Fruit fly (Drosophila melanogaster): ENCODE measurements around the gene CG43155.

Gene CG43155

DNA sequence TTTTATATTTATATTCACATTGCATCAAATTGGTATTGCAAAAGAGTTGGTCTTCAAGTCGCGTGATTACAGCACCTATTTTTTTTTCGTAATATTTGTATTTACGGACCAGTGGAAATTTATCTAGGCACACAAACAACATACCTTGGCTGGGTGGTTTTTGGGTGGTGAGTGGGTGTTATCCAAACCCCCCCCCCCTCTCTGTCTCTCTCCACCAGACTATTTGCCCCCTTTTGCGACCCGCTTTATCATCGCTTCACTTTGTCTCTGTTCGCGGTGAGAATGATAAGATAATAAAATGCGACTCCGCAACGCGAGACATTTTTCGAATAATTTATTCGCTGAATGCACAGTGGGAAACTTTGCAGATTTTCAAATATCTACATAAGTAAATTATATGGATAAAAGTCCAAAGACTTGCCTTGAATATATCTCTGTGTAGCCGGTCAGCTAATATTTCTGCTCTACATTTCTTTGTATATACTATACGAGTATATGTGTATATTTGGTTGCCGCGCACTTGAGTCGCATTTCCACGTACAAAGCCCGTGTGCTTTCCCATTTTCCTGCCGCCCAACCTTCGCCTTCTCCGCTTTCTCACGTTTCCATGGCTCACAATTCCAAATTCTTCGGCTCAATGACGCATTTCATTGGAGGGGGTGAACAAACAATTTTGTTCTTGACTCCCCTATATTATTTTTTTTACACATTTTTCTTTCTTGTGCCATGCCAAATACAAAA lies 41.8 kb downstream of the CG43155 start:
- TF ChIP-seq CG34367 (tag; optimal IDR thresholded peaks at IDR 0.05): no peak
- 0 out of 3 replicates have a peak, but pooled peaks have one; percentile 16 for TF ChIP-seq CG4496 (GFP tag; IDR thresholded peaks at IDR 0.05)
- no peak for TF ChIP-seq CG9948 (tag; optimal IDR thresholded peaks at IDR 0.05)

dm6 chrX:11503625-11504024 lies 44.0 kb downstream of the CG43155 start:
- TF ChIP-seq CG12605 (GFP tag; IDR thresholded peaks at IDR 0.05): no peak
- no peak for TF ChIP-seq rn (GFP tag; IDR thresholded peaks at IDR 0.05)
- TF ChIP-seq CG15710 (tag; optimal IDR thresholded peaks at IDR 0.05): no peak
- TF ChIP-seq Pif1A (GFP tag; optimal IDR thresholded peaks at IDR 0.05): no peak
- no peak for TF ChIP-seq CG17806 (tag; optimal IDR thresholded peaks at IDR 0.05)
- no peak for TF ChIP-seq CG14655 (GFP tag; optimal IDR thresholded peaks at IDR 0.05)

- TF ChIP-seq EcR (GFP tag; optimal IDR thresholded peaks at IDR 0.05) (peak; percentile 51), CG34367 (tag; optimal IDR thresholded peaks at IDR 0.05) (no peak)
Measured at dm6 chrX:11506210-11506609, 46.6 kb downstream of the CG43155 start.

DNA sequence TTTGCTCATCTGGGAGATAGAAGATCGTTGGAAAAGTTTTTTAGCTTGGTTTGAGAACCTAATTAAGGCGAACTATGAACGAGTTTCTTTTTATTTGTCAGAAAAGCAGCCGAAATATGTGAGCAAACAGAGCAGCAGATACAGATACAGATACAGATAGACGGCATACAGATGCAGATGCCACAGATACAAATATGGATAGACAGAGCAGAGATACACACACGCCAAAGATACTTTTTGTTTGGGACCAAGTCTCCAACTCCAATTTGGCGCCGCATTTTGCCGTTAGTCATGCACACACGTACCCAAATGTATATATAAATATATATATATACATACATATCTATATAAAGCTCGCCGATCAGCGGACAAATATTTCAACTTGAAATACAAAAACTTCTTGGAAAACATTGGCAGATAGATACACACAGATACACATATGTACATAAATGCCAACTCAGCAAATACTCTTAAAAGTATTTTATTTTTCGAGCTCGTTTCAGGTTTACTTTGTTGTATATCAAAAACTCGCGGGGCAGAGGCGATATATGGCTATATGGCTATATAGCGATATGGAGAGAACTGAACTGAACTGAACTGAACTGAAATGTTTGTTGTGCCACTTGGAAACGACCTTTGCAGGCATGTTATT lies 50.7 kb downstream of the CG43155 start:
- TF ChIP-seq CG13204 (GFP tag; optimal IDR thresholded peaks at IDR 0.05): no peak
- TF ChIP-seq CG34367 (tag; optimal IDR thresholded peaks at IDR 0.05): no peak
- TF ChIP-seq CG12605 (GFP tag; IDR thresholded peaks at IDR 0.05): no peak
- TF ChIP-seq CG9948 (tag; optimal IDR thresholded peaks at IDR 0.05): no peak
- no peak for TF ChIP-seq CG4496 (GFP tag; IDR thresholded peaks at IDR 0.05)
- TF ChIP-seq Ets98B (GFP tag; IDR thresholded peaks at IDR 0.05): no peak
- no peak for TF ChIP-seq Pif1B (GFP tag; optimal IDR thresholded peaks at IDR 0.05)
- no peak for TF ChIP-seq CG10348 (GFP tag; IDR thresholded peaks at IDR 0.05)
- no peak for TF ChIP-seq CG32121 (GFP tag; IDR thresholded peaks at IDR 0.05)
- no peak for TF ChIP-seq EcR (GFP tag; optimal IDR thresholded peaks at IDR 0.05)
- no peak for TF ChIP-seq gl (tag; optimal IDR thresholded peaks at IDR 0.05)
- no peak for TF ChIP-seq CG8159 (tag; optimal IDR thresholded peaks at IDR 0.05)
- no peak for TF ChIP-seq Snoo (tag; optimal IDR thresholded peaks at IDR 0.05)
- no peak for TF ChIP-seq CG14655 (GFP tag; optimal IDR thresholded peaks at IDR 0.05)
- TF ChIP-seq CG17806 (tag; optimal IDR thresholded peaks at IDR 0.05): no peak

DNA sequence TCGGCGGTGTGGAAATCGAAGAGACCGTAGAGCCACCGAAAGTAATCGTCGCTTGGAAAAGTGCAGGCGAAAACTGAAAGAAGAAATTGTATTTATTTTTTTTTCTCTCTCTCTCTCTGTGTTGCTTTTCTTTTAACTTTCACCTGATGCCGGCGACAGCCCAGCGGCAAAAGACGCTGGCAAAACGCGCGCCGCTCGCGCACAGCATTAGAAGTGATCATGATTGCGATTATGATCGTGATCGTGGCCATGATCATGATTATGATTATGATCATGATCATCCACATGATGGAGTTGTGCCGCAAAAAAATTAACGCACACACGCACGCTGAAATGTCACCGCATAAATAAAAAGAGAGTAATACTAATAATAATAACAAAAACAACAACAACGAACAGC lies 51.7 kb downstream of the CG43155 start:
- TF ChIP-seq CG32121 (GFP tag; IDR thresholded peaks at IDR 0.05) (no peak), CG13204 (GFP tag; optimal IDR thresholded peaks at IDR 0.05) (no peak), CG8159 (tag; optimal IDR thresholded peaks at IDR 0.05) (no peak)

DNA sequence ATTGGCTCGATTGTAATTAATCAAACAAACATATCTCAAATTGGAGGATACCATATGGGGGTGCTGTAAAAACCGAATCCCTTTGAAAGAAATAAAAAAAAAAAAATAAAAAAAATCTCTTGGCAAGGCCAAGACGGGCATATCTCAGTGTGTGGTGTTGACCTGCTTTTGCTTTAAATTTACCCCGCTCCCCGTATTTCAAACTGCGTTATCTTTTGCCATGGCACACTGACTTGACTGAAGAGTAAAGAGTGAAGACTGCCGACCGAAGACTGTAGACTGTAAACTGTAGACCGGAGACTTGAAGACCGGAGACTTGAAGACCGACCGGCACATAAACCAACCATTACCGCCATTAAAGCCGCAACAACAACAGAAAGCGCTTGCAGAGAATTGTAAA lies 52.4 kb downstream of the CG43155 start:
- TF ChIP-seq CG8301 (tag; optimal IDR thresholded peaks at IDR 0.05): no peak
- no peak for TF ChIP-seq gl (tag; optimal IDR thresholded peaks at IDR 0.05)
- 0 out of 2 replicates have a peak, but pooled peaks have one; percentile 15 for TF ChIP-seq CG32121 (GFP tag; IDR thresholded peaks at IDR 0.05)
- TF ChIP-seq Snoo (tag; optimal IDR thresholded peaks at IDR 0.05): no peak

DNA sequence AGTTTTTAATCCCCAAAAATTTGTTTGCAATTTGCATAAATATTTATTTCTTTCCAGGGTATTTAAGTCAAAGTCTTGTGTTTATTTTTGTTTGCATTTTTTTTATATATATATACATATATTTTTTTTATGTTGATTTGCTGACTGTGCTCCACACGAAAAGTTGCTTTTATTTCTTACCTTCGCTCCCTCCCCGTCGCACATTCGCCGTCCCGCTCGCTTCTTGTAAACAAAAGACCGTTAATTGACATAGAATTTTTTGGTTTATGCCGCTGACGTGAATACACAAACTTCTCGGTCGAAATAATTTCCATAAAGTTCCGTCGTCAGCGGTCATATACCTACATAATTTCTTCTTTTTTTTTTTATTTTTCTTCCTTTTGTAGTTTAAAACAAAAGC lies 53.3 kb downstream of the CG43155 start:
- no peak for TF ChIP-seq CG15710 (tag; optimal IDR thresholded peaks at IDR 0.05)

dm6 chrX:11515550-11515949 lies 56.0 kb downstream of the CG43155 start:
- no peak for TF ChIP-seq rn (GFP tag; IDR thresholded peaks at IDR 0.05)
- no peak for TF ChIP-seq Ets98B (GFP tag; IDR thresholded peaks at IDR 0.05)
- no peak for TF ChIP-seq Snoo (tag; optimal IDR thresholded peaks at IDR 0.05)
- TF ChIP-seq CG14655 (GFP tag; optimal IDR thresholded peaks at IDR 0.05): no peak
- TF ChIP-seq Pif1B (GFP tag; optimal IDR thresholded peaks at IDR 0.05): no peak
- no peak for TF ChIP-seq CG34367 (tag; optimal IDR thresholded peaks at IDR 0.05)
- no peak for TF ChIP-seq CG17806 (tag; optimal IDR thresholded peaks at IDR 0.05)
- TF ChIP-seq CG32121 (GFP tag; IDR thresholded peaks at IDR 0.05): no peak
- no peak for TF ChIP-seq CG8301 (tag; optimal IDR thresholded peaks at IDR 0.05)
- TF ChIP-seq D1 (tag; optimal IDR thresholded peaks at IDR 0.05): no peak
- TF ChIP-seq EcR (GFP tag; optimal IDR thresholded peaks at IDR 0.05): no peak
- no peak for TF ChIP-seq gl (tag; optimal IDR thresholded peaks at IDR 0.05)

Measured in whole organism, pupa.